Fruit fly (Drosophila melanogaster): ENCODE data around the gene CG14456.
"Not testable (repeated sequence)": the region's sequence is repeated elsewhere in the genome, so short reads cannot be mapped to it uniquely, and the experiment has no call there.

DNA sequence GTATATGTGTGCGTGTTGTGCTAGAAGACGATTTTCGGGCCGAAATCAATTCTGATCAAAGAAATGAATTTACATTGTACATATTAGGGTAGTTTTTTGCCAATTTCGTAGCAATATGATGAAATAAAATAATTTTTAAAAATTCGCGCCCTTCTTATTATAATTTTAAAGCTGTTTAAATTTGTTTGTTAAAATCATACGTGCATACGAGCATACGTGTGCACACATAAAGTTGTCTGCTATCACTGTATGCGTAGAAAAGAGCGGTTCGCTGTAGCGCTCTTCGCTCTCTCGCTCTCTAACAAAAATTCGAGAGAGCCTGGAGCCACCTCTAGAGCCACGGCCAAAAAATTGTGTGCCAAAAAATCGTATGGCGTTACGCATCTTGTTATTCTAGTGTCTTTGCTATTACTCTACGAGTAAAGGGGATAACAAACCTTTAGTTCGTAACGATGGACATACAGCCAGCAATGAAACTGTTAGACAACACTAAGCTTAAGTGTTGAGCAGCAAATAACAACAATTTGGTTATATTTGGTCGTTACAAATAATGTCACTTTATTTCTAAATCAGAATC, 33.8 kb downstream of the CG14456 start, which contains the start of gene mael:
- not testable (repeated sequence) for TF ChIP-seq Myc (optimal IDR thresholded peaks at IDR 0.05); sv (GFP tag; optimal IDR thresholded peaks at IDR 0.05); Vsx2 (GFP tag; optimal IDR thresholded peaks at IDR 0.05; ENCODE audit: partially characterized antibody); foxo (GFP tag; optimal IDR thresholded peaks at IDR 0.05); OdsH (GFP tag; optimal IDR thresholded peaks at IDR 0.05); dl (GFP tag; optimal IDR thresholded peaks at IDR 0.05; ENCODE audit: insufficient read depth in 1 of 2, partially characterized antibody in 2 of 2); h (GFP tag; optimal IDR thresholded peaks at IDR 0.05); Rel (GFP tag; optimal IDR thresholded peaks at IDR 0.05); Rel (tag; optimal IDR thresholded peaks at IDR 0.05)

All from whole organism, wandering third instar larva.